Fruit fly (Drosophila melanogaster): ENCODE measurements around the gene CLS.

Gene CLS

dm6 chr3R:25659857-25660417 is 27.2 kb downstream of the CLS start:
- TF ChIP-seq CG8478 (optimal IDR thresholded peaks at IDR 0.05) (no peak), CTCF (optimal IDR thresholded peaks at IDR 0.05) (no peak)

dm6 chr3R:25652066-25652720 is 35.0 kb downstream of the CLS start:
- TF ChIP-seq CG8478 (optimal IDR thresholded peaks at IDR 0.05) = no peak
- TF ChIP-seq CTCF (optimal IDR thresholded peaks at IDR 0.05) = no peak

dm6 chr3R:25651414-25651813 is 35.8 kb downstream of the CLS start:
- TF ChIP-seq CTCF (optimal IDR thresholded peaks at IDR 0.05) = no peak
- no peak for TF ChIP-seq CG8478 (optimal IDR thresholded peaks at IDR 0.05)

dm6 chr3R:25650417-25650816 is 36.8 kb downstream of the CLS start:
- no peak for TF ChIP-seq CG8478 (optimal IDR thresholded peaks at IDR 0.05)
- TF ChIP-seq CTCF (optimal IDR thresholded peaks at IDR 0.05) = no peak

- TF ChIP-seq CTCF (optimal IDR thresholded peaks at IDR 0.05) = no peak
- no peak for TF ChIP-seq CG8478 (optimal IDR thresholded peaks at IDR 0.05)
These were observed 38.9 kb downstream of the CLS start for dm6 chr3R:25648258-25648606.

- TF ChIP-seq CTCF (optimal IDR thresholded peaks at IDR 0.05) (peak; percentile 38 to 62), CG8478 (optimal IDR thresholded peaks at IDR 0.05) (no peak)
These were observed 39.5 kb downstream of the CLS start for dm6 chr3R:25647577-25648257.

- TF ChIP-seq CG8478 (optimal IDR thresholded peaks at IDR 0.05) = no peak
- TF ChIP-seq CTCF (optimal IDR thresholded peaks at IDR 0.05) = peak in 1 of 2 experiments; percentile 26
These were observed 40.2 kb downstream of the CLS start for dm6 chr3R:25646882-25647518.

dm6 chr3R:25644172-25644571 is 43.0 kb downstream of the CLS start:
- TF ChIP-seq CTCF (optimal IDR thresholded peaks at IDR 0.05) (no peak), CG8478 (optimal IDR thresholded peaks at IDR 0.05) (no peak)

dm6 chr3R:25640463-25640862 is 46.7 kb downstream of the CLS start:
- TF ChIP-seq CTCF (optimal IDR thresholded peaks at IDR 0.05) (no peak), CG8478 (optimal IDR thresholded peaks at IDR 0.05) (no peak)

- TF ChIP-seq CG8478 (optimal IDR thresholded peaks at IDR 0.05) = no peak
- no peak for TF ChIP-seq CTCF (optimal IDR thresholded peaks at IDR 0.05)
These were observed 48.2 kb downstream of the CLS start for dm6 chr3R:25638961-25639360.

- no peak for TF ChIP-seq CTCF (optimal IDR thresholded peaks at IDR 0.05)
- no peak for TF ChIP-seq CG8478 (optimal IDR thresholded peaks at IDR 0.05)
These were observed 48.8 kb downstream of the CLS start for dm6 chr3R:25638381-25638780.

- no peak for TF ChIP-seq CG8478 (optimal IDR thresholded peaks at IDR 0.05)
- no peak for TF ChIP-seq CTCF (optimal IDR thresholded peaks at IDR 0.05)
These were observed 49.6 kb downstream of the CLS start, which contains the start of gene jigr1 for dm6 chr3R:25637294-25638174. Gene jigr1 (plus strand): TSS chr3R:25637843.

Data from S2 (cell line).